Fruit fly (Drosophila melanogaster) S2 (cell line): ENCODE results near the gene CG6839.

ENCODE experiments used
- CG8478 ChIP-seq: fragments of >200 bp; optimal IDR thresholded peaks from 2 replicates; lab custom pipeline; 2018
- CTCF ChIP-seq, 2 experiments: fragments of >200 bp; optimal IDR thresholded peaks; 2 replicates each; lab custom pipeline; 2018

DNA sequence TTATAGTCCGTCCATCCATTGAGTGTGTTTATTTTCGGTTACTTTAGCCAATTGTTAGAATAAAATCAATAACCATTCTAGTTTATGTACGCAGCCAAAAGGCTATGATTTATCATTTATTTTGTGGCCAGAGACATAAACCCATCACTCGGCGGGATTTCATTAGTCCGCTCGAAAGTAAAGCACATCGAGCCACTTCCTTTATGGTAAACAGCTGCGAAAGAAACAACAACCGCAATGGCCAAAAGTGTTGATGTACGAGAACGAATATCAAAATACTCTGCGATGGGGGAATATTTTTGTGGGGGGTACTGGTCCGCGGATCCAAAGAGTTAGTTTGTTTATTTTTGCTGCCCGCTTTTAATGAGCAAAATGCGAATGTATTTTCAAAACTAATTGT, 35.8 kb upstream of the CG6839 start:
- no peak for TF ChIP-seq CG8478 (lab: Kevin White, UChicago)
- TF ChIP-seq CTCF (optimal IDR thresholded peaks at IDR 0.05; lab: Kevin White, UChicago) = no peak
